Worm (Caenorhabditis elegans) whole organism, L4 larva: ENCODE data around the gene T19B10.2.

Experiments
- F26F4.8 ChIP-seq: fragments of 200-800 bp; sonication (Bioruptor generic); conservative IDR thresholded peaks from 2 replicates; pipeline ENCODE4 v1.3.6; 2022; ENCODE audit warnings: missing genetic modification characterization, missing compliant biosample characterization
- Y105C5A.15 ChIP-seq: fragments of 200-800 bp; sonication (Bioruptor generic); IDR thresholded peaks from 2 replicates; pipeline ENCODE4 v1.3.6; 2022; ENCODE audit warnings: missing genetic modification characterization, missing compliant biosample characterization
- Y48G9A.11 ChIP-seq: fragments of 200-800 bp; sonication (Bioruptor generic); IDR thresholded peaks from 2 replicates; pipeline ENCODE4 v1.3.6; 2022; ENCODE audit warnings: missing genetic modification reagents, missing genetic modification characterization, missing compliant biosample characterization
- Y5F2A.4 ChIP-seq: fragments of 200-800 bp; sonication (Bioruptor generic); optimal IDR thresholded peaks from 2 replicates; lab custom pipeline; 2018; ENCODE audit warnings: mild to moderate bottlenecking, missing genetic modification characterization, missing compliant biosample characterization
- Y75B8A.6 ChIP-seq: fragments of 200-800 bp; sonication (Bioruptor generic); IDR thresholded peaks from 2 replicates; pipeline ENCODE4 v1.3.6; 2022; ENCODE audit warnings: missing genetic modification reagents, missing genetic modification characterization, missing compliant biosample characterization
- ZK546.5 ChIP-seq, 2 experiments: sonication (generic microtip); optimal IDR thresholded peaks; 2 replicates each; lab custom pipeline; 2017; ENCODE audit warnings: missing biosample characterization in 2 of 2, missing genetic modification characterization in 2 of 2
- attf-4 ChIP-seq: sonication (generic microtip); optimal IDR thresholded peaks from 3 replicates; lab custom pipeline; 2017; ENCODE audit warnings: missing biosample characterization, missing genetic modification characterization
- ceh-82 ChIP-seq: sonication (generic microtip); optimal IDR thresholded peaks from 2 replicates; lab custom pipeline; 2017; ENCODE audit warnings: missing biosample characterization, missing genetic modification characterization
- ctbp-1 ChIP-seq: fragments of 200-800 bp; sonication (Bioruptor generic); IDR thresholded peaks from 2 replicates; pipeline ENCODE4 v1.3.6; 2022; ENCODE audit warnings: missing genetic modification reagents, missing genetic modification characterization, missing compliant biosample characterization
- daf-16 ChIP-seq, 3 experiments: sonication (generic microtip); optimal IDR thresholded peaks; 2 replicates each; lab custom pipeline; 2016 to 2017; ENCODE audit warnings: missing genetic modification characterization in 3 of 3, missing genetic modification reagents in 3 of 3, mild to moderate bottlenecking in 2 of 3, missing compliant biosample characterization in 2 of 3, missing biosample characterization in 1 of 3, moderate library complexity in 1 of 3
- daf-8 ChIP-seq: fragments of 200-800 bp; sonication (Bioruptor generic); IDR thresholded peaks from 2 replicates; pipeline ENCODE4 v1.3.6; 2022; ENCODE audit warnings: missing genetic modification characterization, missing compliant biosample characterization
- dmd-9 ChIP-seq: fragments of 200-800 bp; sonication (Bioruptor generic); IDR thresholded peaks from 2 replicates; pipeline ENCODE4 v1.3.6; 2022; ENCODE audit warnings: missing genetic modification reagents, missing genetic modification characterization, missing compliant biosample characterization
- jun-1 ChIP-seq: fragments of 150-350 bp; optimal IDR thresholded peaks from 2 replicates; lab custom pipeline; 2014; ENCODE audit warnings: missing biosample characterization, missing genetic modification reagents, missing genetic modification characterization
- lin-29 ChIP-seq: fragments of 200-800 bp; sonication (Bioruptor generic); IDR thresholded peaks from 2 replicates; pipeline ENCODE4 v1.3.6; 2022; ENCODE audit warnings: missing genetic modification reagents, missing genetic modification characterization, missing compliant biosample characterization
- lir-3 ChIP-seq: sonication (generic microtip); optimal IDR thresholded peaks from 2 replicates; lab custom pipeline; 2016; ENCODE audit warnings: mild to moderate bottlenecking, missing genetic modification characterization, missing compliant biosample characterization
- mes-2 ChIP-seq: sonication (generic microtip); optimal IDR thresholded peaks from 2 replicates; lab custom pipeline; 2016; ENCODE audit warnings: missing genotype, mild to moderate bottlenecking, missing genetic modification characterization, missing compliant biosample characterization; ENCODE audit not compliant: poor library complexity, severe bottlenecking
- nhr-237 ChIP-seq: sonication (generic microtip); optimal IDR thresholded peaks from 2 replicates; lab custom pipeline; 2017; ENCODE audit warnings: missing biosample characterization, missing genetic modification characterization
- nhr-6 ChIP-seq: fragments of 150-350 bp; optimal IDR thresholded peaks from 2 replicates; lab custom pipeline; 2014; ENCODE audit warnings: missing biosample characterization, missing genetic modification characterization
- nhr-77 ChIP-seq: fragments of 150-350 bp; optimal IDR thresholded peaks from 2 replicates; lab custom pipeline; 2014; ENCODE audit warnings: missing biosample characterization, missing genetic modification characterization
- php-3 ChIP-seq: fragments of 200-800 bp; sonication (Bioruptor generic); IDR thresholded peaks from 2 replicates; pipeline ENCODE4 v1.3.6; 2022; ENCODE audit warnings: missing genetic modification reagents, missing genetic modification characterization, missing compliant biosample characterization
- sdz-12 ChIP-seq: fragments of 200-800 bp; sonication (Bioruptor generic); optimal IDR thresholded peaks from 2 replicates; lab custom pipeline; 2018; ENCODE audit warnings: mild to moderate bottlenecking, missing genetic modification characterization, missing compliant biosample characterization
- skn-1 ChIP-seq: fragments of 150-350 bp; optimal IDR thresholded peaks from 2 replicates; lab custom pipeline; 2014; ENCODE audit warnings: missing biosample characterization, missing genetic modification characterization
- spr-3 ChIP-seq: fragments of 200-800 bp; sonication (Bioruptor generic); optimal IDR thresholded peaks from 2 replicates; lab custom pipeline; 2018; ENCODE audit warnings: mild to moderate bottlenecking, missing genetic modification characterization, missing compliant biosample characterization
- unc-62 ChIP-seq, 3 experiments: fragments of 150-350 bp in 1 of 3; sonication (generic microtip); optimal IDR thresholded peaks in 2 of 3; peaks in 1 of 3; 1 replicate in 1 of 3; 2 replicates in 2 of 3; lab custom pipeline; 2014 to 2017; ENCODE audit warnings: missing biosample characterization in 3 of 3, missing genetic modification characterization in 3 of 3, missing genetic modification reagents in 3 of 3, missing genotype in 1 of 3
- zag-1 ChIP-seq: fragments of 150-350 bp; optimal IDR thresholded peaks from 2 replicates; lab custom pipeline; 2014; ENCODE audit warnings: missing biosample characterization, missing genetic modification characterization

The T19B10.2 gene

DNA sequence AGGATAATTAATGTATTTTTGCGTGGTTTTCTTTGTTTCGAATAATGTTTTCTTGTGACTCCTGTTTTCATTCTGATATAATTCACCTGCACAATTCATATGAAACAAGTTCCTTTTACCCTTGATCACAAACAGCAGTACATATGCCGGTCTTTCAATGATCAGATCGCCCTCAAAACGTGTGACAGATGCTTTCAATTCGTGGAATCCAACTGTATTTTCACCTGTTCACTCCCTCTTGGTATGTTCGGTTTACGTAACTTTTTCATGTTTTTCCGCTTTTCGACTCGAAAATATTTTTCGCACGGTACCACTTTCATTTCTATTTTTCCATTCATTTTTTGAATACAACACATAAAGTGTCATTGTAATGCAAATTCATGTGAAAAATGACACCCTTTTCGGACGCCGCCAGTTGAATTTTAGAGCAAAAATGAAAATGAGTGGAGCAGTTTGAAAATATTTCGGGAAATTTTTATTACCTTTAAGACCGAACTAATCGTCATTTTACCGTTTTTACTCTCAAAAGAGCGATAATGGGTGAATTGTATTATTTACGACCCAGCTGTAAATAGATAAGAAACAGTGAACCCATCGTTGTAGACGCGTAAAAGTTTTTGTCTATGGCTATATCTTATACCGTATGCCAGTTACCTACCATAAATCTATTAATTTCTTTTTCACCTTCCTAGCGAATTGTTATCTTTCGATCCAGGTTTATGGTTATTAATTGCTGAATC, 19.1 kb upstream of the T19B10.2 start, which contains the start of gene K10D6.4 (continued):
- TF ChIP-seq daf-16 (GFP tag; optimal IDR thresholded peaks at IDR 0.05; lab: Kevin White, UChicago) (no peak), daf-16 (tag; optimal IDR thresholded peaks at IDR 0.05; lab: Kevin White, UChicago) (peak; percentile 47), ceh-82 (tag; lab: Kevin White, UChicago) (no peak), ctbp-1 (GFP tag; lab: Robert Waterston, UW) (no peak), php-3 (peak; percentile 90), Y105C5A.15 (GFP tag; lab: Robert Waterston, UW) (no peak)

ce11 chrV:11204452-11204851, 16.6 kb upstream of the T19B10.2 start:
- no peak for TF ChIP-seq nhr-77
- TF ChIP-seq unc-62 (GFP tag; optimal IDR thresholded peaks at IDR 0.05 in 1 of 2; lab: Kevin White, UChicago), result peak in 1 of 2 experiments; percentile 58
- no peak for TF ChIP-seq unc-62 (tag; optimal IDR thresholded peaks at IDR 0.05; lab: Kevin White, UChicago)
- TF ChIP-seq, all 104 proteins: peak for 1

- TF ChIP-seq daf-8 (GFP tag; lab: Robert Waterston, UW) (no peak), nhr-237 (tag; lab: Kevin White, UChicago) (no peak)
These were observed 14.6 kb upstream of the T19B10.2 start for ce11 chrV:11206467-11206866.

- TF ChIP-seq unc-62 (GFP tag; optimal IDR thresholded peaks at IDR 0.05 in 1 of 2; lab: Kevin White, UChicago) (peak in 1 of 2 experiments; percentile 92), unc-62 (tag; optimal IDR thresholded peaks at IDR 0.05; lab: Kevin White, UChicago) (no peak), jun-1 (tag; lab: Kevin White, UChicago) (no peak), dmd-9 (GFP tag; lab: Robert Waterston, UW) (no peak), F26F4.8 (GFP tag; lab: Robert Waterston, UW) (no peak), lir-3 (tag; lab: Kevin White, UChicago) (no peak)
These were observed 11.5 kb upstream of the T19B10.2 start for ce11 chrV:11209452-11210188.

DNA sequence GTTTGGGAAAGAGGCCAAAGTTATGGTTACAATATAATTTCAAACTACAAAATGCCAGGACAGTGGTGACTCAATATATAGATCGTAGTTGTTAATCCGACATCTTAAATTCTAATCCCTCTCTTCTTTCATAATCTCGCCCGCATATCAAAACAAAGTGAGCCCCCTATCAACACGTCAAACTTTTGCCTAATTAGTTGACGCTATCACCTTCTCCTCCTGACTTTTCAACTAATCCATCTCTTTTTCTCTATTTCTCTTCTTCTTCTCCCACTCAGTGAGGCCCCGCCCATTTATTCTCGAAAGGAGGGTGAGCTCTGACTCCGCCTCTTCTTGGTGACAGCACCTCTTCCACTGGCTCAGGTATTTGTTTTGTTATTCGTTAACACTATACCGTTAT, 9.8 kb upstream of the T19B10.2 start:
- TF ChIP-seq Y5F2A.4 (GFP tag; lab: Kevin White, UChicago), result no peak
- TF ChIP-seq unc-62 (GFP tag; optimal IDR thresholded peaks at IDR 0.05 in 1 of 2; lab: Kevin White, UChicago), result peak in 1 of 2 experiments; percentile 44
- no peak for TF ChIP-seq unc-62 (tag; optimal IDR thresholded peaks at IDR 0.05; lab: Kevin White, UChicago)

DNA sequence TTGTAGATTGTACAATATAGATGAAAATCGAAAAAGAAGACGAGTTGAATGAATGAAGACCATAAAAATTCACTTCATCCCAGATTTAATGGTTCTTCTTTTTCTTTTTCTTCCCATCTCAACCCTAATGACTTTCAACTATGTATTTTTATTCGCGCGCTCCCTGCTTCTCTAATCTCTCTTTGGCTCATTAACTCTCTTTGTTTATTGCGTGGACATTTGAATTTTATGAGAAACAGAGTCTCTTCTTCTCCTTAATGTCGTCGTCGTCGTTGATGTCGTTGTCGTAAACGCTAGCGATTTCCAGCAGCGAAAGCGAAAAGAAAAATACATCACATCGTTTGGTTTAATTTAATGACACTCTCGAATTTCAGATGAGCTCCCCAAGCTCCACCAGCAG, 6.5 kb upstream of the T19B10.2 start:
- TF ChIP-seq sdz-12 (GFP tag; lab: Kevin White, UChicago), result no peak
- TF ChIP-seq skn-1, result no peak
- no peak for TF ChIP-seq nhr-6
- no peak for TF ChIP-seq attf-4
- TF ChIP-seq nhr-237 (tag; lab: Kevin White, UChicago), result no peak
- no peak for TF ChIP-seq spr-3 (GFP tag; lab: Kevin White, UChicago)
- no peak for TF ChIP-seq Y75B8A.6 (GFP tag; lab: Robert Waterston, UW)
- no peak for TF ChIP-seq ZK546.5 (tag; optimal IDR thresholded peaks at IDR 0.05; lab: Kevin White, UChicago)
- TF ChIP-seq nhr-77, result no peak
- TF ChIP-seq lin-29, result no peak
- TF ChIP-seq mes-2 (tag; lab: Kevin White, UChicago), result no peak

DNA sequence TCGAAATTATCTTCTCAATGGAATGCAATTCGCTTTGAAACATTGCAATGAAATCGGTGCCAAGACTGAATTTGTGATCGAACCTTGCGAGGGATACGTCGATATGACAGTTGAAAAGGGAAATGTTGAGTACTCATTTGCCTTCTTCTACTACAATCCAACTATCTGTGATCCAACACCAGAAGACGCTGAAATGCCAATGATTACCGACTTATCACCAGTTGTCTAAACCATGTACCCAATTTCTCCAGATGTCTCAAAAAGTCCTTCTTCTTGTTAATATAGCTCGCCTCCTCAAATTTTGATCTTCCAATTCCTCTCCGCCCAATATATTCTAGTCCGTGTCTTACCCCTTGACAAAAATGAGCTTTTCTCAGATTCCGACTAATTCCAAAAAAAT, 5.0 kb upstream of the T19B10.2 start:
- TF ChIP-seq Y48G9A.11 (no peak), unc-62 (GFP tag; optimal IDR thresholded peaks at IDR 0.05 in 1 of 2; lab: Kevin White, UChicago) (peak in 1 of 2 experiments; percentile 97), unc-62 (tag; optimal IDR thresholded peaks at IDR 0.05; lab: Kevin White, UChicago) (no peak), zag-1 (tag; lab: Kevin White, UChicago) (no peak), ZK546.5 (tag; optimal IDR thresholded peaks at IDR 0.05; lab: Kevin White, UChicago) (no peak)
